Worm (Caenorhabditis elegans) whole organism, L4/young adult: ENCODE results near the gene add-2.

Experiments used
- W03F9.2 ChIP-seq: fragments of 150-350 bp; optimal IDR thresholded peaks from 2 replicates; lab custom pipeline; 2014; ENCODE audit warnings: missing biosample characterization, missing genetic modification characterization
- dao-5 ChIP-seq: sonication (generic microtip); optimal IDR thresholded peaks from 2 replicates; lab custom pipeline; 2016; ENCODE audit warnings: missing genotype, missing genetic modification characterization, moderate library complexity, missing compliant biosample characterization
- him-1 ChIP-seq: sonication (generic microtip); optimal IDR thresholded peaks from 2 replicates; lab custom pipeline; 2016; ENCODE audit warnings: missing genotype, missing genetic modification reagents, missing genetic modification characterization, missing compliant biosample characterization

add-2 gene

DNA sequence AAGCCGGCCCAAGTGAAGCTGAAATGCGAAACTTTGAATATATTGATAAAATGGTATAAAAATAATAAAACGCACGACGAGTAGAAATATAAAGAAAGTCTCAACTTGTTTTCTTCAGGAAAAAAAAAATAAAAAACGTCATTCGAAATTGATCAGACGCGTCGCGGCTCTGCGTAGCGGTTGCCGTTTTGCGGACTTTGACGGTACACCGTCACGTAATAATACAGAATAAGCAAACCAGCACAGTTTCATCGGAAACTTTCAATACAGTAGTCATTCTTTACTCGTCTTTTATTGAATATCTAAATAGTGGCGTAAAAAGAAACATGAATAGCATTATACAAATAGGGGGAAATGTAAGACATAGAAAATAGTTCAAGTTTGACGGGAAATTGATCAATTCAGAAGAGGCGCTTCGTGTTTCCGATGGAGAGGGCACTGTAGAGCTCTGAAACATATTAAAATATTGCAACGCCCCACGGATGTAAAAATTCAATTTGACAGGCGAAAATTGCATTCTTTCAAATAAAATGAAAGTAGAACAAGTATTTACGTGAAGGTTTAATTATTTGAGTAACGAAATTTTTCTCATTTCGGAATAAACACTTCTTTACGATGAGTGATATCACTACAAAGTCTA lies 19.4 kb downstream of the add-2 start, which contains the start of the genes cyl-1 and C52E4.7:
TSS of gene cyl-1 (minus strand) at position 18 of the 640 bp plus-strand sequence.
TSS of gene C52E4.7 (plus strand) at position 590 of the 640 bp plus-strand sequence.
- TF ChIP-seq him-1 (tag; lab: Kevin White, UChicago) (no peak), dao-5 (no peak), W03F9.2 (tag; lab: Kevin White, UChicago) (peak; percentile 51)

DNA sequence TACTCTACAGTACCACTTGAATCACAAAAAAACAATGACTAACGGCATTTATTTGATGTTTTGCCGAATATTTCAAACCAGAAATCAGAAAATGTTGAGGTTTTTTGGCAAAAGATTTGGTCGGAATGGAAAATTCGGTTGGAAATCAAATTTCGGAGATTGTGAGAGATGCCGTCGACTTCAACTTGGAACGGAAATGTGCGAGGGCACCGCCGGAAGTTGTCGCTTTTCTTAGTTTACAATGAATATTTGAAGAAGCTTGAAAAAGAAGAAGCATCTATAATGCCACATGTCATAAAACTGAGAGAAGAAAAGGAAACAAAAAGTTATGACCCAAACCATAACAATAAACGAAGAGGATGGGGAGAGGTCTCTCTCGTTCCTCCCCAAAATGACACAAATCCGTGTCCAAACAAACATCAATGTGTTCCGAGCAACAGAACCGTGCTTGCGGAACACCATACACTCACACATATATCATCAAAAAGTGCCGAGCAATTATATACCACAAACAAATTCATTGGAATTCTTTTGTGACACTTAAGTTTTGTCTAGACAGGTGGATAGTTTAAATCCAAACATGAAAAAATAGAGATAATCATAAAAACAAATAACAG lies 22.6 kb downstream of the add-2 start:
- TF ChIP-seq W03F9.2 (tag; lab: Kevin White, UChicago), result no peak
- no peak for TF ChIP-seq dao-5
- no peak for TF ChIP-seq him-1 (tag; lab: Kevin White, UChicago)

ce11 chrV:11989861-11990260 lies 23.3 kb downstream of the add-2 start:
- TF ChIP-seq W03F9.2 (tag; lab: Kevin White, UChicago) (no peak), him-1 (tag; lab: Kevin White, UChicago) (no peak), dao-5 (no peak)

DNA sequence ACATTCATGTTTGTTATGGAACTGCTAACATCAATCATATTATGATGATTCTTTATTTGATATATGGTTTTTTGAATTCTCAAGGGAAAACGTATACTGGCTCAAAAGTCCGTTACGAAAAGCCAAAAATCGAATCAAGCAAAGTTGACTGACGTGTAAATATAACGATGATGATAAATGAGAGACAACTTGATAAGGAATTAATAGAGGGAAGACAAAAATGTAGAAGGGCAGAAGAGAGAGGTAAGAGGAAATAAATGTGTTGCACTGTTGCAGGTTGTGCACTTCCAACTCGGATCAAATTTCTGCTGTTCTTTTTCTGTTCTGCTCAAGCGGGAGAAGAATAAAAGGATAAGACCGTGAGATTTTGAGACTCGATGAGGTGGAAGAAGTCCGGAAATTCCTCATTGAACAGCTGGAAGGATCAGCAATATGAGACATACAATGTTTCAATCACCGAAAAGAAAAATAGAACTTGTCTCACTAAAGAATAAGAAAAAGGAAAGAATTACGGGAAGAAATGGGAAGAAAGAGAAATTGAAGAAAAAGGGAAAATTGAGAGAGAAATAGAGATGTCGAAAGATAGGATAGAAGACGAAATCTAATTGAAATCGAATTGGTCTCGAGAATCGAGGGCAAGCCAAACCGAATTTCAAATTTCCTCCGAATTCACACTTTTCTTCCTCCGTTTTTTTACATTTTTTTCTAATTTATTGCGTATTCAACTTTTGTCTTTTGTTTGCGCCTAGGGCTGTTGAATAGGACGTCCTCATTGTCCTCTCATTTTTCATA lies 26.9 kb downstream of the add-2 start:
- TF ChIP-seq dao-5 (no peak), him-1 (tag; lab: Kevin White, UChicago) (no peak), W03F9.2 (tag; lab: Kevin White, UChicago) (no peak)

DNA sequence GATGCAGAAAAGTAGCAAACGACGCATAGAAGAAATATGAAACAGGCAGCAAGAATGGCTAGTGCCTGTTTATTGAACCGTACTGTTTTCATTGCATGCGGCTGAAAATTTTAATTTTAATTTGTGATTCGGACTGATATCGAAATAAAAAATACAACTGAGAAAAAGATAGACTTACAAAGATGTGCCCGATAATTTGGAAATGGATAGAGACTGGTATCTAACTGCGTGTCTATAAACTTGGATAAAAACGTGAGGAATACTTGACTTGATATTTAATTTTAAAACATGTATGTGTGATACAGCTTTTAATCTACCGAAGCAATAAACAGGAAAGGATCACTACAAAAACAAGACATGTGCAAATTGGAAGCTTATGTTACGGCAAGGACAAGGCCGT lies 27.8 kb downstream of the add-2 start, which contains the start of gene mans-2:
TSS of gene mans-2 (minus strand) at position 101 of the 400 bp plus-strand sequence.
- no peak for TF ChIP-seq dao-5
- no peak for TF ChIP-seq W03F9.2 (tag; lab: Kevin White, UChicago)
- no peak for TF ChIP-seq him-1 (tag; lab: Kevin White, UChicago)

ce11 chrV:11982309-11982708 lies 30.9 kb downstream of the add-2 start, which contains the start of gene rpt-1:
Gene rpt-1, minus strand, starts transcription at chrV:11982397.
- TF ChIP-seq W03F9.2 (tag; lab: Kevin White, UChicago), result peak; percentile 68
- no peak for TF ChIP-seq him-1 (tag; lab: Kevin White, UChicago)
- TF ChIP-seq dao-5, result no peak

- TF ChIP-seq him-1 (tag; lab: Kevin White, UChicago) (peak; percentile 91), dao-5 (peak; percentile 78), W03F9.2 (tag; lab: Kevin White, UChicago) (peak; percentile 57)
Observed at ce11 chrV:11979673-11980561, 33.3 kb downstream of the add-2 start, which contains the start of gene snr-4. Gene snr-4, minus strand, starts transcription at chrV:11979723.

DNA sequence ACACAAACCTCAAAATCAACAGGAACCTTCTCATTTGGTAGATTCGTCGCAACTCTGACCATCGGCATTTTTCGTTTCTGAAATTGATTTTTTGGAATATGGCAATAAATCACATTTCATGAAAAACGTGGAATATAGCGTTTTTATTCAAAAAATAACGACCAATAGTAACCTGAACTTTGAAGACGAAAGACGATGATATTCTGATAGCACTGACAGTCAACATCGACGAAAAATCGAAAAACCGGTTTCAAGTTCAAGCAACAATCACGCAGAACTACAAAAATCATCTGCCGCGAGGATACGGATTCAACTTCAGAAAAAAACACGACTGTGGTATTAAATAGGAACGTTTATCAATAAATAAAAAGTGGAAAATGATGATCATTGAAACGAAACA lies 35.0 kb downstream of the add-2 start, which contains the start of gene mif-2:
TSS of gene mif-2 (minus strand) at position 281 of the 400 bp plus-strand sequence.
- TF ChIP-seq dao-5 (no peak), him-1 (tag; lab: Kevin White, UChicago) (no peak), W03F9.2 (tag; lab: Kevin White, UChicago) (no peak)

ce11 chrV:11976734-11977133 lies 36.5 kb downstream of the add-2 start:
- TF ChIP-seq him-1 (tag; lab: Kevin White, UChicago), result no peak
- no peak for TF ChIP-seq W03F9.2 (tag; lab: Kevin White, UChicago)
- TF ChIP-seq dao-5, result no peak

DNA sequence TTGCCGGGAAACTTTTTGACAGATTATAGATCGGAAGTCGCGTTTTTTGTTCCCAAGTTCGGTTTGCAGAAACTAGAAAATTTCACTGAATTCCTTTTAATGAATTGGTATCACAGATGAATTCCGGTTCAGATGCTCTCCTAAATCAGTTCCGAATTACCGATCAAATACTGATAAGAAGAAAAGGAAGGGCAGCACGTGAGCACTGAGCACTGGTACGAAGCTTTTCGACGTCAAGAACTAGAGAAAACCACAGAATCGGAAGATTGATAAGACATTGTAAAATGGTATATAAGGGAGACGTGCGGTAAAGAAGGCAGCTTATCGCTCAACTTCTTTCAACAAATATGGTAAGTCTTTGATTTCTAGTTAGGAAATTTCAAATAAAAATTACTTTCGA lies 38.0 kb downstream of the add-2 start, which contains the start of gene cpr-1:
TSS of gene cpr-1 (plus strand) at position 319 of the 400 bp plus-strand sequence.
- TF ChIP-seq W03F9.2 (tag; lab: Kevin White, UChicago), result no peak
- no peak for TF ChIP-seq dao-5
- TF ChIP-seq him-1 (tag; lab: Kevin White, UChicago), result no peak

- TF ChIP-seq W03F9.2 (tag; lab: Kevin White, UChicago) (no peak), him-1 (tag; lab: Kevin White, UChicago) (no peak), dao-5 (no peak)
Observed at ce11 chrV:11964723-11965122, 48.5 kb downstream of the add-2 start, which contains the start of gene F58H1.7. Gene F58H1.7, minus strand, starts transcription at chrV:11964823.

DNA sequence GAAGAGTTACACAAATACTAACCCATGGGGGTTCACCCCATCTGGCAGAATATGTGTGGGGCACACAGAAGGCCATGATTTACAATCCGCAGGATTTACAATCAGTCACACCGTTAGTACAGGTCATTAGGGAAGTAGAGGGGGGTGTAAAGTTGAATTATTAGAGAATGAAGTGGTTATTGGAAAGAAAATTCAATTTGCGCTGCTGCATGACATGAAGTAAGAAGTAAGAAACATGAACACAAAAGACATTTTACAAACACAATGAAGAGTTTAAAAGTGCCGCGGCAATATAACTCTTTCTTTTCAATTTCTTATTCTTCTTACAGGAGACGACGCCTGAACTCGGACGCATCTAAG lies 52.4 kb downstream of the add-2 start:
- no peak for TF ChIP-seq him-1 (tag; lab: Kevin White, UChicago)
- no peak for TF ChIP-seq W03F9.2 (tag; lab: Kevin White, UChicago)
- TF ChIP-seq dao-5, result no peak
